Fruit fly (Drosophila melanogaster) whole organism, prepupa: ENCODE data around the gene ScsbetaA.

Source experiments
- Blimp-1 ChIP-seq: fragments of 200-800 bp; sonication (Bioruptor generic); optimal IDR thresholded peaks from 3 replicates; lab custom pipeline; 2017; ENCODE audit warnings: missing biosample characterization, missing genetic modification characterization, mild to moderate bottlenecking, moderate library complexity, missing genetic modification reagents
- CG10631 ChIP-seq: fragments of 200-800 bp; sonication (Bioruptor generic); optimal IDR thresholded peaks from 2 replicates; lab custom pipeline; 2016; ENCODE audit warnings: missing biosample characterization, missing genetic modification characterization
- CG10669 ChIP-seq: fragments of 200-800 bp; sonication (Bioruptor generic); optimal IDR thresholded peaks from 3 replicates; lab custom pipeline; 2018; ENCODE audit warnings: missing biosample characterization, mild to moderate bottlenecking, missing genetic modification characterization, moderate library complexity
- CG11902 ChIP-seq: fragments of 200-800 bp; sonication (Bioruptor generic); optimal IDR thresholded peaks from 3 replicates; lab custom pipeline; 2016; ENCODE audit warnings: missing biosample characterization, missing genetic modification characterization
- CG1621 ChIP-seq: fragments of 200-800 bp; sonication (Bioruptor generic); optimal IDR thresholded peaks from 3 replicates; lab custom pipeline; 2018; ENCODE audit warnings: missing biosample characterization, mild to moderate bottlenecking, missing genetic modification characterization
- CG16779 ChIP-seq: fragments of 200-800 bp; sonication (Bioruptor generic); optimal IDR thresholded peaks from 3 replicates; lab custom pipeline; 2017; ENCODE audit warnings: missing biosample characterization, mild to moderate bottlenecking, missing genetic modification characterization
- CG3032 ChIP-seq: fragments of 200-800 bp; optimal IDR thresholded peaks from 2 replicates; lab custom pipeline; 2019; ENCODE audit warnings: missing biosample characterization, mild to moderate bottlenecking, missing genetic modification characterization, moderate library complexity
- CG31627 ChIP-seq: fragments of 200-800 bp; sonication (Bioruptor generic); optimal IDR thresholded peaks from 3 replicates; lab custom pipeline; 2016; ENCODE audit warnings: missing biosample characterization, missing genetic modification characterization
- CG32006 ChIP-seq: fragments of 200-800 bp; sonication (Bioruptor generic); optimal IDR thresholded peaks from 3 replicates; lab custom pipeline; 2017; ENCODE audit warnings: missing biosample characterization, mild to moderate bottlenecking, missing genetic modification characterization
- CG34406 ChIP-seq: fragments of 200-800 bp; sonication (Bioruptor generic); optimal IDR thresholded peaks from 3 replicates; lab custom pipeline; 2016; ENCODE audit warnings: missing biosample characterization, missing genetic modification characterization
- CG3919 ChIP-seq: fragments of 200-800 bp; sonication (Bioruptor generic); optimal IDR thresholded peaks from 3 replicates; lab custom pipeline; 2016; ENCODE audit warnings: missing biosample characterization, missing genetic modification characterization
- CG6163 ChIP-seq: fragments of 200-800 bp; sonication (Bioruptor generic); IDR thresholded peaks from 3 replicates; pipeline ENCODE4 v1.3.6; 2022; ENCODE audit warnings: missing biosample characterization, missing genetic modification characterization
- CG6276 ChIP-seq: fragments of 200-800 bp; sonication (Bioruptor generic); optimal IDR thresholded peaks from 2 replicates; lab custom pipeline; 2017; ENCODE audit warnings: missing biosample characterization, mild to moderate bottlenecking, missing genetic modification characterization
- CG6792 ChIP-seq: fragments of 200-800 bp; sonication (Bioruptor generic); optimal IDR thresholded peaks from 3 replicates; lab custom pipeline; 2016; ENCODE audit warnings: missing biosample characterization, missing genetic modification characterization
- CG6808 ChIP-seq: fragments of 200-800 bp; sonication (Bioruptor generic); optimal IDR thresholded peaks from 3 replicates; lab custom pipeline; 2017; ENCODE audit warnings: missing biosample characterization, missing genetic modification characterization, mild to moderate bottlenecking, moderate library complexity, missing genetic modification reagents
- CG6854 ChIP-seq: fragments of 200-800 bp; sonication (Bioruptor generic); optimal IDR thresholded peaks from 2 replicates; lab custom pipeline; 2017; ENCODE audit warnings: missing biosample characterization, mild to moderate bottlenecking, missing genetic modification characterization
- CG7368 ChIP-seq: fragments of 200-800 bp; sonication (Bioruptor generic); optimal IDR thresholded peaks from 3 replicates; lab custom pipeline; 2016; ENCODE audit warnings: missing biosample characterization, missing genetic modification characterization
- CG8119 ChIP-seq: fragments of 200-800 bp; sonication (Bioruptor generic); IDR thresholded peaks from 3 replicates; pipeline ENCODE4 v1.3.6; 2022; ENCODE audit warnings: missing biosample characterization, missing genetic modification characterization
- CG8319 ChIP-seq: fragments of 200-800 bp; sonication (Bioruptor generic); optimal IDR thresholded peaks from 3 replicates; lab custom pipeline; 2016; ENCODE audit warnings: missing biosample characterization, missing genetic modification characterization
- CG8632 ChIP-seq: fragments of 200-800 bp; sonication (Bioruptor generic); optimal IDR thresholded peaks from 3 replicates; lab custom pipeline; 2016; ENCODE audit warnings: missing biosample characterization, missing genetic modification characterization
- Eip75B ChIP-seq: fragments of 200-800 bp; sonication (Bioruptor generic); optimal IDR thresholded peaks from 3 replicates; lab custom pipeline; 2016; ENCODE audit warnings: missing biosample characterization, missing genetic modification characterization
- Eip78C ChIP-seq: fragments of 200-800 bp; sonication (Bioruptor generic); peaks from one replicate; lab custom pipeline; 2016; ENCODE audit warnings: missing biosample characterization, missing genetic modification characterization
- Ets21C ChIP-seq: fragments of 200-800 bp; sonication (Bioruptor generic); optimal IDR thresholded peaks from 3 replicates; lab custom pipeline; 2016; ENCODE audit warnings: missing biosample characterization, missing genetic modification characterization
- Ets96B ChIP-seq: fragments of 200-800 bp; optimal IDR thresholded peaks from 2 replicates; lab custom pipeline; 2019; ENCODE audit warnings: missing biosample characterization, mild to moderate bottlenecking, missing genetic modification characterization, moderate library complexity
- Gug ChIP-seq: fragments of 200-800 bp; sonication (Bioruptor generic); IDR thresholded peaks from 2 replicates; pipeline ENCODE4 v1.3.6; 2022; ENCODE audit warnings: missing biosample characterization, missing genetic modification characterization
- Hr38 ChIP-seq: sonication (Bioruptor generic); optimal IDR thresholded peaks from 2 replicates; lab custom pipeline; 2016; ENCODE audit warnings: missing biosample characterization, missing genetic modification characterization
- Hr39 ChIP-seq: fragments of 200-800 bp; sonication (Bioruptor generic); optimal IDR thresholded peaks from 2 replicates; lab custom pipeline; 2016; ENCODE audit warnings: missing biosample characterization, missing genetic modification characterization
- OdsH ChIP-seq: fragments of 200-800 bp; sonication (Bioruptor generic); optimal IDR thresholded peaks from 3 replicates; lab custom pipeline; 2016; ENCODE audit warnings: missing biosample characterization, missing genetic modification characterization
- Smox ChIP-seq: fragments of 200-800 bp; sonication (Bioruptor generic); optimal IDR thresholded peaks from 3 replicates; lab custom pipeline; 2016; ENCODE audit warnings: missing biosample characterization, missing genetic modification characterization
- Sox102F ChIP-seq: fragments of 200-800 bp; sonication (Bioruptor generic); optimal IDR thresholded peaks from 2 replicates; lab custom pipeline; 2016; ENCODE audit warnings: missing biosample characterization, mild to moderate bottlenecking, missing genetic modification characterization
- Sox14 ChIP-seq: fragments of 200-800 bp; sonication (Bioruptor generic); optimal IDR thresholded peaks from 3 replicates; lab custom pipeline; 2016; ENCODE audit warnings: missing biosample characterization, missing genetic modification characterization
- Sox15 ChIP-seq: fragments of 200-800 bp; sonication (Bioruptor generic); optimal IDR thresholded peaks from 3 replicates; lab custom pipeline; 2016; ENCODE audit warnings: missing biosample characterization, missing genetic modification characterization
- achi ChIP-seq: fragments of 200-800 bp; sonication (Bioruptor generic); optimal IDR thresholded peaks from 3 replicates; lab custom pipeline; 2016; ENCODE audit warnings: missing biosample characterization, missing genetic modification characterization
- acj6 ChIP-seq: fragments of 200-800 bp; sonication (Bioruptor generic); optimal IDR thresholded peaks from 3 replicates; lab custom pipeline; 2016; ENCODE audit warnings: missing biosample characterization, missing genetic modification characterization
- cyc ChIP-seq: fragments of 200-800 bp; sonication (Bioruptor generic); optimal IDR thresholded peaks from 3 replicates; lab custom pipeline; 2016; ENCODE audit warnings: missing biosample characterization, missing genetic modification characterization
- dac ChIP-seq: fragments of 200-800 bp; sonication (Bioruptor generic); optimal IDR thresholded peaks from 2 replicates; lab custom pipeline; 2017; ENCODE audit warnings: missing biosample characterization, mild to moderate bottlenecking, missing genetic modification characterization
- esn ChIP-seq: fragments of 200-800 bp; sonication (Bioruptor generic); optimal IDR thresholded peaks from 2 replicates; lab custom pipeline; 2016; ENCODE audit warnings: missing biosample characterization, mild to moderate bottlenecking, missing genetic modification characterization, moderate library complexity
- fd59A ChIP-seq: fragments of 200-800 bp; sonication (Bioruptor generic); optimal IDR thresholded peaks from 2 replicates; lab custom pipeline; 2017; ENCODE audit warnings: missing biosample characterization, mild to moderate bottlenecking, missing genetic modification characterization, missing genetic modification reagents
- fd85E ChIP-seq: fragments of 200-800 bp; sonication (Bioruptor generic); optimal IDR thresholded peaks from 3 replicates; lab custom pipeline; 2016; ENCODE audit warnings: missing biosample characterization, missing genetic modification characterization
- fkh ChIP-seq: fragments of 200-800 bp; sonication (Bioruptor generic); optimal IDR thresholded peaks from 3 replicates; lab custom pipeline; 2017; ENCODE audit warnings: missing biosample characterization, mild to moderate bottlenecking, missing genetic modification characterization, moderate library complexity
- lz ChIP-seq: fragments of 200-800 bp; sonication (Bioruptor generic); optimal IDR thresholded peaks from 3 replicates; lab custom pipeline; 2016; ENCODE audit warnings: missing biosample characterization, missing genetic modification characterization
- net ChIP-seq: fragments of 200-800 bp; sonication (Bioruptor generic); optimal IDR thresholded peaks from 3 replicates; lab custom pipeline; 2016; ENCODE audit warnings: missing biosample characterization, missing genetic modification characterization
- pdm3 ChIP-seq: fragments of 200-800 bp; sonication (Bioruptor generic); optimal IDR thresholded peaks from 3 replicates; lab custom pipeline; 2016; ENCODE audit warnings: missing biosample characterization, missing genetic modification characterization
- salr ChIP-seq, 2 experiments: fragments of 200-800 bp; sonication (Bioruptor generic); optimal IDR thresholded peaks; 3 replicates each; lab custom pipeline; 2016 to 2018; ENCODE audit warnings: missing biosample characterization in 2 of 2, missing genetic modification characterization in 2 of 2, mild to moderate bottlenecking in 1 of 2
- spab ChIP-seq: fragments of 200-800 bp; sonication (Bioruptor generic); optimal IDR thresholded peaks from 2 replicates; lab custom pipeline; 2017; ENCODE audit warnings: missing biosample characterization, mild to moderate bottlenecking, missing genetic modification characterization, missing genetic modification reagents
- ss ChIP-seq, 2 experiments: fragments of 200-800 bp; sonication (Bioruptor generic); optimal IDR thresholded peaks; 2 replicates in 1 of 2; 3 replicates in 1 of 2; lab custom pipeline; 2017 to 2018; ENCODE audit warnings: mild to moderate bottlenecking in 2 of 2, missing biosample characterization in 2 of 2, missing genetic modification characterization in 2 of 2, moderate library complexity in 1 of 2
- svp ChIP-seq: fragments of 200-800 bp; sonication (Bioruptor generic); peaks from one replicate; lab custom pipeline; 2016; ENCODE audit warnings: missing biosample characterization, missing genetic modification characterization
- vri ChIP-seq: fragments of 200-800 bp; sonication (Bioruptor generic); optimal IDR thresholded peaks from 3 replicates; lab custom pipeline; 2016; ENCODE audit warnings: missing biosample characterization, mild to moderate bottlenecking, missing genetic modification characterization

ScsbetaA gene

dm6 chr3R:8891675-8892074 is 46.8 kb upstream of the ScsbetaA start:
- TF ChIP-seq Smox (no peak), OdsH (GFP tag; lab: Kevin White, UChicago) (no peak), CG11902 (no peak), Sox15 (GFP tag; lab: Kevin White, UChicago) (no peak), Sox102F (GFP tag; lab: Kevin White, UChicago) (no peak), net (no peak), salr (GFP tag; optimal IDR thresholded peaks at IDR 0.05; lab: Kevin White, UChicago) (no peak), ss (GFP tag; optimal IDR thresholded peaks at IDR 0.05; lab: Kevin White, UChicago) (no peak), esn (no peak), fd85E (GFP tag; lab: Kevin White, UChicago) (no peak), Eip75B (GFP tag; lab: Kevin White, UChicago) (no peak), CG10669 (GFP tag; lab: Kevin White, UChicago) (no peak), pdm3 (GFP tag; lab: Kevin White, UChicago) (no peak), achi (GFP tag; lab: Kevin White, UChicago) (no peak), CG10631 (GFP tag; lab: Kevin White, UChicago) (no peak), Hr39 (no peak), acj6 (no peak), dac (GFP tag; lab: Kevin White, UChicago) (no peak), Ets21C (GFP tag; lab: Kevin White, UChicago) (no peak), CG1621 (tag; lab: Kevin White, UChicago) (no peak)

DNA sequence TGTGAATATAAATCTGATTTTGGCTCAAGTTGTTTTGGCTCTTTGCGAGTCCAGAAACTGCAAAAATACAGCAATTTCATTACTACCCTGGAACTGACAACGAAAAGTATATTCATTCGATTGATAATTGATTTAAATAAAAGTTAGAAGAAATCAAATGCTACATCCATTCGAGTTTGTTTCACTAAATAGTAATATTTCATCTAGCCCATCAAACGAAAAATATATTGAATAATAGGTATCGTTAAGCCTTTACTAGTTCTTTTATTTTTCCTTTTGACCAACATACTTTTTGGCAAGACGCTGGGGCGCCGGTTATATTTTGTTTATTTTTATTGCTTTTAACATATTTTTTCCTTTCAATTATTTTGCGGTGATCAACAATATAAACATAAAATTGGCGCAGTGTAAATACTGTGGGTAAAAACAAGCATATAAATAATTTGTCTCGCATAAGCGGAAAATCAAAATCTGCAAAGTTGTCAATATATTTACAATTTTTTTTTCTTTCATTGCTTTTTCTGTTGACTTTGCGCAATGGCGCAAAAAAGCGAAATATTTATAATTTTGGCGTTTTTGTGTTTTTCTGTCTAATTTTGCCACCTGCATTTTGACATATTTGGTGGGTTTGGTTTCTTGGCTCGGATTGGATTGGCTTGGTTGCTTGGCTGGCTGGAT is 45.4 kb upstream of the ScsbetaA start:
- peak; percentile 58 for TF ChIP-seq pdm3 (GFP tag; lab: Kevin White, UChicago)
- TF ChIP-seq fd59A, result no peak
- no peak for TF ChIP-seq fkh (GFP tag; lab: Kevin White, UChicago)
- no peak for TF ChIP-seq CG16779
- TF ChIP-seq salr (GFP tag; optimal IDR thresholded peaks at IDR 0.05; lab: Kevin White, UChicago), result peak in 1 of 2 experiments; percentile 27
- 0 out of 2 replicates have a peak, but pooled peaks have one; percentile 33 for TF ChIP-seq Gug (GFP tag; lab: Robert Waterston, UW)
- no peak for TF ChIP-seq Hr38 (GFP tag; lab: Kevin White, UChicago)
- peak; percentile 8 for TF ChIP-seq Sox14
- TF ChIP-seq CG8319, result peak; percentile 9
- TF ChIP-seq acj6, result peak; percentile 47
- peak; percentile 52 for TF ChIP-seq CG31627
- TF ChIP-seq Sox15 (GFP tag; lab: Kevin White, UChicago), result peak; percentile 21
- no peak for TF ChIP-seq spab
- TF ChIP-seq ss (GFP tag; optimal IDR thresholded peaks at IDR 0.05; lab: Kevin White, UChicago), result no peak
- TF ChIP-seq CG10631 (GFP tag; lab: Kevin White, UChicago), result no peak
- no peak for TF ChIP-seq Ets96B (tag; lab: Kevin White, UChicago)
- TF ChIP-seq CG6276 (GFP tag; lab: Kevin White, UChicago), result peak; percentile 54
- peak; percentile 26 for TF ChIP-seq Eip75B (GFP tag; lab: Kevin White, UChicago)
- peak; percentile 40 for TF ChIP-seq CG3919 (GFP tag; lab: Kevin White, UChicago)
- peak; percentile 41 for TF ChIP-seq CG6792 (GFP tag; lab: Kevin White, UChicago)
- peak; percentile 43 for TF ChIP-seq lz (GFP tag; lab: Kevin White, UChicago)
- peak; percentile 35 for TF ChIP-seq net
- TF ChIP-seq Eip78C (GFP tag; lab: Kevin White, UChicago), result peak; percentile 85
- peak; percentile 4 for TF ChIP-seq CG8632
- TF ChIP-seq CG3032 (tag; lab: Kevin White, UChicago), result no peak
- TF ChIP-seq CG6808 (GFP tag; lab: Kevin White, UChicago), result no peak
- no peak for TF ChIP-seq CG6854
- TF ChIP-seq vri (GFP tag; lab: Kevin White, UChicago), result peak; percentile 11
- TF ChIP-seq CG7368 (GFP tag; lab: Kevin White, UChicago), result peak; percentile 3
- TF ChIP-seq fd85E (GFP tag; lab: Kevin White, UChicago), result no peak
- peak; percentile 55; the same call in 2 of the 3 replicates for TF ChIP-seq CG8119 (GFP tag; lab: Robert Waterston, UW)
- TF ChIP-seq cyc (GFP tag; lab: Kevin White, UChicago), result peak; percentile 43
- peak; percentile 47 for TF ChIP-seq CG34406 (GFP tag; lab: Kevin White, UChicago)
- TF ChIP-seq CG1621 (tag; lab: Kevin White, UChicago), result no peak
- no peak for TF ChIP-seq dac (GFP tag; lab: Kevin White, UChicago)
- peak; percentile 45 for TF ChIP-seq svp (GFP tag; lab: Kevin White, UChicago)
- TF ChIP-seq Blimp-1 (GFP tag; lab: Kevin White, UChicago), result no peak
- TF ChIP-seq CG6163 (GFP tag; lab: Robert Waterston, UW), result peak; percentile 18; the same call in 2 of the 3 replicates
- peak; percentile 18 for TF ChIP-seq CG32006 (GFP tag; lab: Kevin White, UChicago)
